Worm (Caenorhabditis elegans) whole organism, late embryonic: Measurements from ENCODE around the gene C10C6.13.

Source experiments
- F13H6.1 ChIP-seq: sonication (generic microtip); optimal IDR thresholded peaks from 2 replicates; lab custom pipeline; 2016; ENCODE audit warnings: missing genetic modification characterization, missing compliant biosample characterization
- ama-1 ChIP-seq: fragments of 150-350 bp; optimal IDR thresholded peaks from 2 replicates; lab custom pipeline; 2014
- che-1 ChIP-seq: sonication (generic microtip); optimal IDR thresholded peaks from 2 replicates; lab custom pipeline; 2016; ENCODE audit warnings: mild to moderate bottlenecking, missing genetic modification characterization, missing compliant biosample characterization
- dmd-4 ChIP-seq: sonication (generic microtip); optimal IDR thresholded peaks from 2 replicates; lab custom pipeline; 2016; ENCODE audit warnings: borderline replicate concordance, missing genetic modification characterization, missing compliant biosample characterization
- elt-2 ChIP-seq: sonication (generic microtip); optimal IDR thresholded peaks from 2 replicates; lab custom pipeline; 2016; ENCODE audit warnings: missing genetic modification reagents, missing genetic modification characterization, missing compliant biosample characterization
- fkh-10 ChIP-seq: fragments of 150-350 bp; optimal IDR thresholded peaks from 2 replicates; lab custom pipeline; 2014; ENCODE audit warnings: missing biosample characterization, missing genetic modification reagents, missing genetic modification characterization
- nfya-1 ChIP-seq: sonication (generic microtip); optimal IDR thresholded peaks from 2 replicates; lab custom pipeline; 2017; ENCODE audit warnings: missing genetic modification characterization, mild to moderate bottlenecking, missing compliant biosample characterization, antibody characterized with exemption, moderate library complexity
- ref-2 ChIP-seq: sonication (generic microtip); optimal IDR thresholded peaks from 2 replicates; lab custom pipeline; 2016; ENCODE audit warnings: missing genetic modification characterization, missing compliant biosample characterization
- rnt-1 ChIP-seq: sonication (generic microtip); optimal IDR thresholded peaks from 2 replicates; lab custom pipeline; 2016; ENCODE audit warnings: missing genetic modification characterization, missing compliant biosample characterization
- syd-9 ChIP-seq: sonication (generic microtip); optimal IDR thresholded peaks from 2 replicates; lab custom pipeline; 2016; ENCODE audit warnings: mild to moderate bottlenecking, missing genetic modification characterization, moderate library complexity, missing compliant biosample characterization
- tbx-2 ChIP-seq: sonication (generic microtip); optimal IDR thresholded peaks from 2 replicates; lab custom pipeline; 2016; ENCODE audit warnings: missing genetic modification characterization, missing compliant biosample characterization

DNA sequence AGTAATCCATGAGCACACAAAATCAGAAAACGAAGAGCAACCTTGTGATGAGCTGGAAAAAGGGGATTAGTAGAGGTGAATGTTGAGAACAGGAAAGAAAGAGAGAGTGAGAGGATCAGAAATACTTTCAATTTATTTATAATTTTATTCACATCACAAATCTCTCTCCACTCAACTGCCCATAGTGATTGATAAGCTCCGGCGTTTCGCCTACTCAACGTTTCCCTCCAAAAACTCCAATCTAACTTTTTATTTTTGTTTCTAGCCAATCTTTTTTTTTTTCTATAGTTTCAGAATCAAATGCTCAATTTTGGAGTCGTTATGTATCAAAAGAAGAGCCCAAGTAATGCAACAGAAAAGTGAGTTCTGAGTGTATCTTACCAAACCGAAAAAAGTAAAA is 44.1 kb downstream of the C10C6.13 start, which contains the start of gene kin-4:
- TF ChIP-seq fkh-10 (GFP tag; lab: Kevin White, UChicago), result no peak
- TF ChIP-seq che-1, result no peak
- TF ChIP-seq ref-2 (tag; lab: Kevin White, UChicago), result no peak
- TF ChIP-seq rnt-1 (tag; lab: Kevin White, UChicago), result no peak
- no peak for TF ChIP-seq ama-1 (lab: Kevin White, UChicago)
- no peak for TF ChIP-seq nfya-1 (tag; lab: Kevin White, UChicago)
- TF ChIP-seq syd-9 (tag; lab: Kevin White, UChicago), result no peak
- TF ChIP-seq F13H6.1 (tag; lab: Kevin White, UChicago), result no peak
- no peak for TF ChIP-seq tbx-2 (tag; lab: Kevin White, UChicago)
- no peak for TF ChIP-seq elt-2 (tag; lab: Kevin White, UChicago)
- TF ChIP-seq dmd-4 (tag; lab: Kevin White, UChicago), result no peak
